Fruit fly (Drosophila melanogaster): ENCODE measurements around the gene CG32235.

dm6 chr3L:4899117-4899516, 38.8 kb upstream of the CG32235 start:
- no peak for TF ChIP-seq CG8478 (optimal IDR thresholded peaks at IDR 0.05)
- TF ChIP-seq CTCF (optimal IDR thresholded peaks at IDR 0.05), result no peak

Measured in S2 (cell line).